Fruit fly (Drosophila melanogaster): ENCODE data around the gene CG31524.

Gene CG31524

dm6 chr3R:30501174-30501573 is 13.0 kb downstream of the CG31524 start (continued):
- TF ChIP-seq croc (GFP tag; conservative IDR thresholded peaks at IDR 0.05) (no peak), E2f2 (GFP tag; IDR thresholded peaks at IDR 0.05) (no peak), MBD-R2 (GFP tag; IDR thresholded peaks at IDR 0.05) (no peak), Vsx1 (GFP tag; optimal IDR thresholded peaks at IDR 0.05) (no peak), C15 (GFP tag; IDR thresholded peaks at IDR 0.05) (no peak), Ssrp (tag; optimal IDR thresholded peaks at IDR 0.05) (no peak), pfk (GFP tag; optimal IDR thresholded peaks at IDR 0.05) (no peak), sens (GFP tag) (peak; percentile 88), ci (GFP tag; IDR thresholded peaks at IDR 0.05) (0 out of 3 replicates have a peak, but pooled peaks have one; percentile 52), danr (GFP tag; IDR thresholded peaks at IDR 0.05) (no peak), pzg (GFP tag; optimal IDR thresholded peaks at IDR 0.05) (no peak), gro (GFP tag; optimal IDR thresholded peaks at IDR 0.05) (no peak), Doc3 (GFP tag; IDR thresholded peaks at IDR 0.05; ENCODE audit: partially characterized antibody) (no peak), CG9876 (GFP tag; optimal IDR thresholded peaks at IDR 0.05) (no peak), CG33557 (GFP tag; optimal IDR thresholded peaks at IDR 0.05) (no peak), CG7839 (tag; optimal IDR thresholded peaks at IDR 0.05) (no peak), da (GFP tag; optimal IDR thresholded peaks at IDR 0.05) (no peak), cg (GFP tag; optimal IDR thresholded peaks at IDR 0.05) (no peak), pho (GFP tag; optimal IDR thresholded peaks at IDR 0.05) (no peak), Eip74EF (GFP tag; optimal IDR thresholded peaks at IDR 0.05) (no peak), CG14860 (GFP tag; IDR thresholded peaks at IDR 0.05; ENCODE audit: partially characterized antibody) (no peak), CG34224 (GFP tag; IDR thresholded peaks at IDR 0.05; ENCODE audit: partially characterized antibody) (no peak), CG4404 (GFP tag; IDR thresholded peaks at IDR 0.05) (peak; percentile 53; the same call in 1 of the 2 replicates), Ptx1 (GFP tag; IDR thresholded peaks at IDR 0.05) (peak; percentile 55; the same call in 1 of the 2 replicates), CG1832 (GFP tag; optimal IDR thresholded peaks at IDR 0.05) (no peak), fd64A (GFP tag; optimal IDR thresholded peaks at IDR 0.05) (no peak), CTCF (GFP tag; optimal IDR thresholded peaks at IDR 0.05) (no peak), Bdp1 (GFP tag; optimal IDR thresholded peaks at IDR 0.05) (no peak), hth (optimal IDR thresholded peaks at IDR 0.05) (no peak), ash1 (GFP tag; optimal IDR thresholded peaks at IDR 0.05) (no peak), fd96Cb (tag; optimal IDR thresholded peaks at IDR 0.05) (peak; percentile 26), CG10267 (tag; optimal IDR thresholded peaks at IDR 0.05) (no peak), chm (GFP tag; IDR thresholded peaks at IDR 0.05) (peak; percentile 26; the same call in 1 of the 2 replicates), CG7357 (GFP tag; IDR thresholded peaks at IDR 0.05) (no peak), eyg (GFP tag; optimal IDR thresholded peaks at IDR 0.05) (no peak), btn (GFP tag; optimal IDR thresholded peaks at IDR 0.05) (no peak), CG12071 (GFP tag; optimal IDR thresholded peaks at IDR 0.05) (no peak), crc (GFP tag; optimal IDR thresholded peaks at IDR 0.05) (no peak), Antp (GFP tag; optimal IDR thresholded peaks at IDR 0.05) (peak; percentile 40), CG13775 (GFP tag; optimal IDR thresholded peaks at IDR 0.05) (no peak), nau (GFP tag; optimal IDR thresholded peaks at IDR 0.05) (no peak), her (GFP tag; optimal IDR thresholded peaks at IDR 0.05) (no peak), CG18476 (GFP tag; optimal IDR thresholded peaks at IDR 0.05) (no peak), CG14014 (GFP tag; IDR thresholded peaks at IDR 0.05) (no peak), Dbx (GFP tag; IDR thresholded peaks at IDR 0.05) (no peak), Hey (tag; optimal IDR thresholded peaks at IDR 0.05) (no peak), Hr78 (GFP tag; optimal IDR thresholded peaks at IDR 0.05) (no peak), CG32772 (GFP tag; IDR thresholded peaks at IDR 0.05) (peak; percentile 58), onecut (GFP tag; IDR thresholded peaks at IDR 0.05) (no peak), gt (GFP tag; IDR thresholded peaks at IDR 0.05) (no peak), tll (GFP tag; optimal IDR thresholded peaks at IDR 0.05) (no peak), rib (GFP tag; IDR thresholded peaks at IDR 0.05) (no peak)

All from whole organism, embryonic.